Worm (Caenorhabditis elegans) whole organism, mixed stage, embryonic: ENCODE results near the gene M04C3.1.

ENCODE experiments used
- M03D4.4 ChIP-seq: sonication (generic microtip); optimal IDR thresholded peaks from 2 replicates; lab custom pipeline; 2017; ENCODE audit warnings: mild to moderate bottlenecking, missing genetic modification characterization, missing compliant biosample characterization
- bed-3 ChIP-seq: fragments of 200-800 bp; sonication (Bioruptor generic); optimal IDR thresholded peaks from 3 replicates; lab custom pipeline; 2018; ENCODE audit warnings: mild to moderate bottlenecking, missing genetic modification characterization, moderate library complexity, missing compliant biosample characterization
- blmp-1 ChIP-seq: fragments of 150-350 bp; optimal IDR thresholded peaks from 2 replicates; lab custom pipeline; 2014; ENCODE audit warnings: missing biosample characterization, missing genetic modification characterization
- ceh-39 ChIP-seq: fragments of 150-350 bp; optimal IDR thresholded peaks from 2 replicates; lab custom pipeline; 2014; ENCODE audit warnings: missing biosample characterization, missing genetic modification characterization
- ceh-43 ChIP-seq: fragments of 200-800 bp; sonication (Bioruptor generic); optimal IDR thresholded peaks from 2 replicates; lab custom pipeline; 2018; ENCODE audit warnings: mild to moderate bottlenecking, missing genetic modification characterization, moderate library complexity, missing compliant biosample characterization
- ceh-83 ChIP-seq: fragments of 200-800 bp; sonication (Bioruptor generic); optimal IDR thresholded peaks from 2 replicates; lab custom pipeline; 2018; ENCODE audit warnings: mild to moderate bottlenecking, missing genetic modification characterization, missing compliant biosample characterization
- ces-1 ChIP-seq: fragments of 150-350 bp; optimal IDR thresholded peaks from 2 replicates; lab custom pipeline; 2014; ENCODE audit warnings: missing biosample characterization, missing genetic modification reagents, missing genetic modification characterization
- cnd-1 ChIP-seq: fragments of 200-800 bp; sonication (Bioruptor generic); optimal IDR thresholded peaks from 2 replicates; lab custom pipeline; 2018; ENCODE audit warnings: mild to moderate bottlenecking, missing genetic modification characterization, missing compliant biosample characterization
- drap-1 ChIP-seq: fragments of 200-800 bp; sonication (Bioruptor generic); optimal IDR thresholded peaks from 3 replicates; lab custom pipeline; 2018; ENCODE audit warnings: mild to moderate bottlenecking, missing genetic modification characterization, missing compliant biosample characterization
- elt-3 ChIP-seq: fragments of 150-350 bp; optimal IDR thresholded peaks from 2 replicates; lab custom pipeline; 2014; ENCODE audit warnings: missing biosample characterization, missing genetic modification characterization
- flh-1 ChIP-seq: fragments of 200-800 bp; sonication (Bioruptor generic); optimal IDR thresholded peaks from 2 replicates; lab custom pipeline; 2018; ENCODE audit warnings: mild to moderate bottlenecking, missing genetic modification characterization, moderate library complexity, missing compliant biosample characterization
- ham-2 ChIP-seq: fragments of 200-800 bp; sonication (Bioruptor generic); optimal IDR thresholded peaks from 2 replicates; lab custom pipeline; 2018; ENCODE audit warnings: mild to moderate bottlenecking, missing genetic modification characterization, missing compliant biosample characterization
- hlh-1 ChIP-seq: fragments of 150-350 bp; optimal IDR thresholded peaks from 2 replicates; lab custom pipeline; 2014; ENCODE audit warnings: missing biosample characterization, missing genetic modification reagents, missing genetic modification characterization
- lin-13 ChIP-seq: fragments of 150-350 bp; optimal IDR thresholded peaks from 2 replicates; lab custom pipeline; 2014; ENCODE audit warnings: missing biosample characterization, missing genetic modification characterization
- lin-32 ChIP-seq: fragments of 200-800 bp; sonication (Bioruptor generic); optimal IDR thresholded peaks from 2 replicates; lab custom pipeline; 2018; ENCODE audit warnings: mild to moderate bottlenecking, missing genetic modification characterization, missing compliant biosample characterization
- lsy-2 ChIP-seq: fragments of 150-350 bp; optimal IDR thresholded peaks from 2 replicates; lab custom pipeline; 2014; ENCODE audit warnings: missing biosample characterization, missing genetic modification characterization
- mep-1 ChIP-seq: fragments of 150-350 bp; optimal IDR thresholded peaks from 2 replicates; lab custom pipeline; 2017; ENCODE audit warnings: missing biosample characterization, missing genetic modification reagents, missing genetic modification characterization, inconsistent platforms
- mls-2 ChIP-seq: sonication (generic microtip); optimal IDR thresholded peaks from 2 replicates; lab custom pipeline; 2016; ENCODE audit warnings: mild to moderate bottlenecking, missing genetic modification characterization, moderate library complexity, missing compliant biosample characterization
- nhr-12 ChIP-seq: fragments of 150-350 bp; optimal IDR thresholded peaks from 2 replicates; lab custom pipeline; 2014; ENCODE audit warnings: missing biosample characterization, missing genetic modification characterization
- nhr-2 ChIP-seq: fragments of 150-350 bp; optimal IDR thresholded peaks from 2 replicates; lab custom pipeline; 2014; ENCODE audit warnings: missing biosample characterization, missing genetic modification characterization
- nhr-237 ChIP-seq: fragments of 150-350 bp; optimal IDR thresholded peaks from 2 replicates; lab custom pipeline; 2014; ENCODE audit warnings: missing biosample characterization, missing genetic modification characterization
- nhr-28 ChIP-seq: fragments of 150-350 bp; optimal IDR thresholded peaks from 2 replicates; lab custom pipeline; 2014; ENCODE audit warnings: missing biosample characterization, missing genetic modification characterization
- nhr-76 ChIP-seq: sonication (generic microtip); optimal IDR thresholded peaks from 2 replicates; lab custom pipeline; 2017; ENCODE audit warnings: missing biosample characterization, missing genetic modification characterization
- pha-4 ChIP-seq: fragments of 150-350 bp; optimal IDR thresholded peaks from 2 replicates; lab custom pipeline; 2018; ENCODE audit warnings: missing biosample characterization, missing genetic modification reagents, missing genetic modification characterization
- sem-2 ChIP-seq: fragments of 200-800 bp; sonication (Bioruptor generic); optimal IDR thresholded peaks from 2 replicates; lab custom pipeline; 2018; ENCODE audit warnings: mild to moderate bottlenecking, missing genetic modification characterization, missing compliant biosample characterization
- snpc-4 ChIP-seq: fragments of 150-350 bp; optimal IDR thresholded peaks from 2 replicates; lab custom pipeline; 2014; ENCODE audit warnings: missing biosample characterization, missing genetic modification characterization
- sptf-1 ChIP-seq: sonication (generic microtip); optimal IDR thresholded peaks from 2 replicates; lab custom pipeline; 2017; ENCODE audit warnings: mild to moderate bottlenecking, missing genetic modification characterization, moderate library complexity, missing compliant biosample characterization
- tbx-8 ChIP-seq: fragments of 200-800 bp; sonication (Bioruptor generic); optimal IDR thresholded peaks from 2 replicates; lab custom pipeline; 2018; ENCODE audit warnings: mild to moderate bottlenecking, missing genetic modification characterization, moderate library complexity, missing compliant biosample characterization
- unc-120 ChIP-seq: sonication (generic microtip); optimal IDR thresholded peaks from 2 replicates; lab custom pipeline; 2017; ENCODE audit warnings: missing genetic modification characterization, missing compliant biosample characterization; ENCODE audit not compliant: poor library complexity, severe bottlenecking
- unc-39 ChIP-seq: fragments of 150-350 bp; optimal IDR thresholded peaks from 2 replicates; lab custom pipeline; 2014; ENCODE audit warnings: missing biosample characterization, missing genetic modification characterization
- unc-62 ChIP-seq: fragments of 150-350 bp; optimal IDR thresholded peaks from 2 replicates; lab custom pipeline; 2014; ENCODE audit warnings: missing biosample characterization, missing genetic modification reagents, missing genetic modification characterization
- zip-8 ChIP-seq: fragments of 150-350 bp; optimal IDR thresholded peaks from 2 replicates; lab custom pipeline; 2014; ENCODE audit warnings: missing biosample characterization, missing genetic modification characterization
- ztf-11 ChIP-seq: fragments of 150-350 bp; optimal IDR thresholded peaks from 2 replicates; lab custom pipeline; 2014; ENCODE audit warnings: missing biosample characterization, missing genetic modification characterization

Gene M04C3.1

DNA sequence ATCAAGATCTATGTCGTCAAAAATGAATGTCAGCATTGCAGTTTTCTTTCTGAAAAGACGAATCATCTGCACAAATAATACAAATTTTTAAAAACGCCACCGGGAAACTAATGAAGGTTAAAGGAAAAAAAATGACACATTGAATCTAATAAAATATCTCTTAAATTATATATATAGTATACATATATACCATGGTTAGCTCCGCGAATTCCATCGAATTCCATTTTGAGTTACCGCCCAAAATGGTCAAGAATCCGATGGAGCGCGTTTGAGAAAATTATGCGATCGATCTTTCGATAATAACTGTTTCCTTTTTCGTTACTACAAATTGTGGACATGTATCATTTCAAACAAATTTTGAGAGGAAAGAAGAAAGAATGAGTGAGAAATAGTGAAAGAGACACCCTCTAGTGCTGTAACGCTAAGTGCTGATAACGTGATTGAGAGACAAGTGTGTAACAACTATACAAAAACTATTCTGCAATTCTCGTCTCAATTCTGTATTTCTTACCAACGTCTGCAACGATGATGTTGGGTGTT, 40.1 kb downstream of the M04C3.1 start, which contains the start of the genes C25F9.6 and C25F9.10:
Gene C25F9.6 (minus strand): TSS at position 51 of the 540 bp plus-strand sequence.
Gene C25F9.10 (plus strand): TSS at position 454 of the 540 bp plus-strand sequence.
- no peak for TF ChIP-seq snpc-4
- no peak for TF ChIP-seq bed-3
- no peak for TF ChIP-seq lin-32 (GFP tag; lab: Kevin White, UChicago)
- no peak for TF ChIP-seq drap-1 (GFP tag; lab: Kevin White, UChicago)
- no peak for TF ChIP-seq lsy-2 (tag; lab: Kevin White, UChicago)
- no peak for TF ChIP-seq nhr-28 (tag; lab: Kevin White, UChicago)
- TF ChIP-seq lin-13 = no peak

DNA sequence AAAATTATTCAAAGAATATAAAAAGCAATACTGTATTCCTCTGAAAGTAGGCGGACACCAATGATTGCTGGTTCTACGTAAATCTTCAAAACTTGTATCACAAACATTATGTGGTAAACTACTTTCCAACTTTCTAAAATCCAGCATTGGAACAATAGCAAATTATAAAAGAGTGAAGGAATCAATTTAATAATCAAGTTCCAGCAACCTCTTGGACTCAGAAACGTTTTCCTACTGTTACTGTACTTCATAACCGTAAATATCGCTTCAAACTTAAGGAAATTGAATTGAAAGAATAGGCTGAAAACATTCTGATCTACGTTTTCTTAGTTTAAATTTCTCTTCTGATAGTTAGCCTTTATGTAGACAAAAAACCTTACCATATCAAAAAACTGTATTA, 41.8 kb downstream of the M04C3.1 start:
- TF ChIP-seq nhr-2 (tag; lab: Kevin White, UChicago) = no peak
- TF ChIP-seq ztf-11 = no peak
- TF ChIP-seq pha-4 (tag; lab: Kevin White, UChicago) = no peak
- no peak for TF ChIP-seq unc-120 (tag; lab: Kevin White, UChicago)
- no peak for TF ChIP-seq ceh-39 (tag; lab: Kevin White, UChicago)
- no peak for TF ChIP-seq snpc-4
- no peak for TF ChIP-seq mep-1 (tag; lab: Kevin White, UChicago)
- no peak for TF ChIP-seq M03D4.4 (tag; lab: Kevin White, UChicago)
- TF ChIP-seq ham-2 = no peak
- no peak for TF ChIP-seq ces-1 (GFP tag; lab: Kevin White, UChicago)
- TF ChIP-seq hlh-1 (tag; lab: Kevin White, UChicago) = no peak
- no peak for TF ChIP-seq sem-2 (GFP tag; lab: Kevin White, UChicago)
- TF ChIP-seq tbx-8 (GFP tag; lab: Kevin White, UChicago) = no peak
- TF ChIP-seq cnd-1 (tag; lab: Kevin White, UChicago) = no peak
- TF ChIP-seq ceh-43 (GFP tag; lab: Kevin White, UChicago) = no peak
- no peak for TF ChIP-seq blmp-1 (tag; lab: Kevin White, UChicago)
- TF ChIP-seq nhr-237 (tag; lab: Kevin White, UChicago) = no peak
- TF ChIP-seq bed-3 = no peak
- no peak for TF ChIP-seq zip-8

DNA sequence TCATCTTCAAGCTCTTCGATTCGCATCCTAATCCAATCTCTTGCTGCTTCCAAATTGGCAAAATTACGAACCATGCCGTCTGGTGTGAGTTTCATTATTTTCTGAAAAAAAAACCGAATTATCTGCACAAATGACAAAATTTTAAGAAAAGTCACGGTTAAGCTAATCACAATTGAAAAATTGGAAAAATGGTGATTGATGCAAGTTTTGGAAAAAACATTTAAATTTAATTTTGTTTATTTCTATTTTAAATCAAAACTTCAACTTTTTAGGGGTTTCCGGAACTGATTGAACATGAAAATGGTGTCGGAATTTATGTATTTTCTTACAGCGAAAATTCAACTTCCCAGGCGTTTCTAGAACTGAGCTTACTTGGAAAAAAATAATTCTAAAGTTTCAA, 42.5 kb downstream of the M04C3.1 start, which contains the start of gene C25F9.12:
Gene C25F9.12 (minus strand): TSS at position 101 of the 400 bp plus-strand sequence.
- TF ChIP-seq nhr-237 (tag; lab: Kevin White, UChicago) = no peak
- no peak for TF ChIP-seq unc-62 (GFP tag; lab: Kevin White, UChicago)
- no peak for TF ChIP-seq blmp-1 (tag; lab: Kevin White, UChicago)
- no peak for TF ChIP-seq mep-1 (tag; lab: Kevin White, UChicago)
- TF ChIP-seq drap-1 (GFP tag; lab: Kevin White, UChicago) = no peak
- no peak for TF ChIP-seq zip-8

- no peak for TF ChIP-seq nhr-28 (tag; lab: Kevin White, UChicago)
- peak; percentile 7 for TF ChIP-seq zip-8
- TF ChIP-seq ceh-39 (tag; lab: Kevin White, UChicago) = no peak
These were observed 44.0 kb downstream of the M04C3.1 start for ce11 chrV:19401429-19401828.

- TF ChIP-seq lsy-2 (tag; lab: Kevin White, UChicago) = no peak
- TF ChIP-seq blmp-1 (tag; lab: Kevin White, UChicago) = no peak
- TF ChIP-seq ztf-11 = no peak
- no peak for TF ChIP-seq drap-1 (GFP tag; lab: Kevin White, UChicago)
- no peak for TF ChIP-seq snpc-4
- TF ChIP-seq flh-1 (GFP tag; lab: Kevin White, UChicago) = no peak
- no peak for TF ChIP-seq nhr-76 (tag; lab: Kevin White, UChicago)
- no peak for TF ChIP-seq nhr-237 (tag; lab: Kevin White, UChicago)
- no peak for TF ChIP-seq nhr-12 (tag; lab: Kevin White, UChicago)
- TF ChIP-seq mls-2 (tag; lab: Kevin White, UChicago) = no peak
- no peak for TF ChIP-seq sptf-1
These were observed 44.8 kb downstream of the M04C3.1 start, which contains the start of gene srw-86 for ce11 chrV:19400619-19401018. TSS of gene srw-86 (minus strand) at chrV:19400719.

ce11 chrV:19398882-19399281, 46.5 kb downstream of the M04C3.1 start, which contains the start of gene C25F9.13:
TSS of gene C25F9.13 (minus strand) at chrV:19398982.
- no peak for TF ChIP-seq blmp-1 (tag; lab: Kevin White, UChicago)
- TF ChIP-seq ces-1 (GFP tag; lab: Kevin White, UChicago) = no peak
- TF ChIP-seq drap-1 (GFP tag; lab: Kevin White, UChicago) = no peak
- no peak for TF ChIP-seq hlh-1 (tag; lab: Kevin White, UChicago)
- no peak for TF ChIP-seq unc-39 (tag; lab: Kevin White, UChicago)
- TF ChIP-seq ceh-83 (GFP tag; lab: Kevin White, UChicago) = no peak
- TF ChIP-seq nhr-76 (tag; lab: Kevin White, UChicago) = no peak
- TF ChIP-seq M03D4.4 (tag; lab: Kevin White, UChicago) = no peak
- TF ChIP-seq ztf-11 = no peak
- no peak for TF ChIP-seq ham-2
- no peak for TF ChIP-seq bed-3
- TF ChIP-seq elt-3 (tag; lab: Kevin White, UChicago) = no peak
- no peak for TF ChIP-seq flh-1 (GFP tag; lab: Kevin White, UChicago)
- TF ChIP-seq lin-32 (GFP tag; lab: Kevin White, UChicago) = no peak
- TF ChIP-seq lin-13 = no peak
- TF ChIP-seq, all 35 proteins: peak for 0
